Fruit fly (Drosophila melanogaster) whole organism, embryonic: ENCODE data around the gene CG5446.

ENCODE experiments used
- Awh ChIP-seq: fragments of 200-800 bp; sonication (Bioruptor generic); IDR thresholded peaks from 2 replicates; pipeline ENCODE4, ENCODE4 v1.3.6; 2022; ENCODE audit warnings: missing biosample characterization, missing genetic modification characterization
- BtbVII ChIP-seq: fragments of 200-800 bp; sonication (Bioruptor generic); optimal IDR thresholded peaks from 3 replicates; lab custom pipeline; 2017; ENCODE audit warnings: missing biosample characterization, mild to moderate bottlenecking, missing genetic modification characterization
- CG11695 ChIP-seq: fragments of 200-800 bp; sonication (Bioruptor generic); IDR thresholded peaks from 3 replicates; pipeline ENCODE4 v1.3.6; 2022; ENCODE audit warnings: missing biosample characterization, missing genetic modification characterization
- CG13296 ChIP-seq: fragments of 200-800 bp; sonication (Bioruptor generic); optimal IDR thresholded peaks from 3 replicates; lab custom pipeline; 2018; ENCODE audit warnings: missing biosample characterization, mild to moderate bottlenecking, missing genetic modification characterization
- CG1529 ChIP-seq: fragments of 200-800 bp; sonication (Bioruptor generic); optimal IDR thresholded peaks from 3 replicates; lab custom pipeline; 2018; ENCODE audit warnings: missing biosample characterization, missing genetic modification characterization
- CG18599 ChIP-seq: fragments of 200-800 bp; sonication (Bioruptor generic); optimal IDR thresholded peaks from 3 replicates; lab custom pipeline; 2017; ENCODE audit warnings: missing biosample characterization, missing genetic modification characterization, mild to moderate bottlenecking, moderate library complexity, missing genetic modification reagents
- CG2678 ChIP-seq: fragments of 200-800 bp; sonication (Bioruptor generic); optimal IDR thresholded peaks from 3 replicates; lab custom pipeline; 2019; ENCODE audit warnings: missing biosample characterization, mild to moderate bottlenecking, missing genetic modification characterization, moderate library complexity
- CG30431 ChIP-seq: fragments of 200-800 bp; sonication (Bioruptor generic); optimal IDR thresholded peaks from 2 replicates; lab custom pipeline; 2017; ENCODE audit warnings: missing biosample characterization, missing genetic modification characterization
- CG33557 ChIP-seq: fragments of 200-800 bp; sonication (Bioruptor generic); optimal IDR thresholded peaks from 2 replicates; lab custom pipeline; 2019; ENCODE audit warnings: missing biosample characterization, mild to moderate bottlenecking, missing genetic modification characterization, moderate library complexity
- CG34422 ChIP-seq: fragments of 200-800 bp; sonication (Bioruptor generic); IDR thresholded peaks from 3 replicates; pipeline ENCODE4 v1.3.6; 2022; ENCODE audit warnings: missing biosample characterization, missing genetic modification characterization
- CG4730 ChIP-seq: fragments of 200-800 bp; sonication (Bioruptor generic); IDR thresholded peaks from 2 replicates; pipeline ENCODE4 v1.3.6; 2022; ENCODE audit warnings: missing biosample characterization, missing genetic modification characterization
- CG6689 ChIP-seq: fragments of 200-800 bp; sonication (Bioruptor generic); IDR thresholded peaks from 2 replicates; pipeline ENCODE4 v1.3.6; 2022; ENCODE audit warnings: missing biosample characterization, missing genetic modification characterization
- CG7745 ChIP-seq: fragments of 200-800 bp; sonication (Bioruptor generic); optimal IDR thresholded peaks from 2 replicates; lab custom pipeline; 2018; ENCODE audit warnings: missing biosample characterization, mild to moderate bottlenecking, missing genetic modification characterization, moderate library complexity
- CG8388 ChIP-seq: fragments of 200-800 bp; sonication (Bioruptor generic); optimal IDR thresholded peaks from 2 replicates; lab custom pipeline; 2019; ENCODE audit warnings: missing biosample characterization, mild to moderate bottlenecking, missing genetic modification characterization, moderate library complexity
- CG9727 ChIP-seq: fragments of 200-800 bp; sonication (Bioruptor generic); optimal IDR thresholded peaks from 3 replicates; lab custom pipeline; 2017; ENCODE audit warnings: missing biosample characterization, mild to moderate bottlenecking, missing genetic modification characterization
- CkIIα-i1 ChIP-seq: fragments of 200-800 bp; sonication (Bioruptor generic); IDR thresholded peaks from 2 replicates; pipeline ENCODE4 v1.3.6; 2022; ENCODE audit warnings: missing biosample characterization, missing genetic modification characterization
- Drgx ChIP-seq: fragments of 200-800 bp; sonication (Bioruptor generic); IDR thresholded peaks from 2 replicates; pipeline ENCODE4 v1.3.6; 2022; ENCODE audit warnings: missing biosample characterization, missing genetic modification characterization
- Ets97D ChIP-seq: fragments of 200-800 bp; sonication (Bioruptor generic); optimal IDR thresholded peaks from 3 replicates; lab custom pipeline; 2016; ENCODE audit warnings: missing biosample characterization, missing genetic modification characterization
- Kr ChIP-seq: fragments of 200-800 bp; sonication (Bioruptor generic); optimal IDR thresholded peaks from 2 replicates; lab custom pipeline; 2017; ENCODE audit warnings: missing biosample characterization, mild to moderate bottlenecking, missing genetic modification characterization
- MTF-1 ChIP-seq: fragments of 200-800 bp; sonication (Bioruptor generic); optimal IDR thresholded peaks from 2 replicates; lab custom pipeline; 2018; ENCODE audit warnings: missing biosample characterization, mild to moderate bottlenecking, missing genetic modification characterization, borderline replicate concordance
- Pdp1 ChIP-seq, 2 experiments: fragments of 200-800 bp; sonication (Bioruptor generic); optimal IDR thresholded peaks; 3 replicates each; lab custom pipeline; 2016; ENCODE audit warnings: missing biosample characterization in 2 of 2, missing genetic modification characterization in 2 of 2, mild to moderate bottlenecking in 1 of 2, moderate library complexity in 1 of 2
- Poxn ChIP-seq: fragments of 200-800 bp; sonication (Bioruptor generic); IDR thresholded peaks from 2 replicates; pipeline ENCODE4 v1.3.6; 2022; ENCODE audit warnings: missing biosample characterization, missing genetic modification characterization
- Ptx1 ChIP-seq: fragments of 200-800 bp; sonication (Bioruptor generic); IDR thresholded peaks from 2 replicates; pipeline ENCODE4 v1.3.6; 2022; ENCODE audit warnings: missing biosample characterization, missing genetic modification characterization
- Sry-δ ChIP-seq: fragments of 200-800 bp; sonication (Bioruptor generic); optimal IDR thresholded peaks from 2 replicates; lab custom pipeline; 2016; ENCODE audit warnings: missing biosample characterization, missing genetic modification characterization
- Vsx1 ChIP-seq: fragments of 200-800 bp; sonication (Bioruptor generic); optimal IDR thresholded peaks from 2 replicates; lab custom pipeline; 2017; ENCODE audit warnings: missing biosample characterization, mild to moderate bottlenecking, missing genetic modification characterization, missing genetic modification reagents
- al ChIP-seq: fragments of 200-800 bp; sonication (Bioruptor generic); IDR thresholded peaks from 2 replicates; pipeline ENCODE4 v1.3.6; 2022; ENCODE audit warnings: missing biosample characterization, missing genetic modification characterization
- aop ChIP-seq: fragments of 200-800 bp; sonication (Bioruptor generic); IDR thresholded peaks from 2 replicates; pipeline ENCODE4 v1.3.6; 2022; ENCODE audit warnings: missing biosample characterization, missing genetic modification characterization
- bsh ChIP-seq, 2 experiments: fragments of 200-800 bp; sonication (Bioruptor generic); optimal IDR thresholded peaks; 2 replicates each; lab custom pipeline; 2017 to 2018; ENCODE audit warnings: mild to moderate bottlenecking in 2 of 2, missing biosample characterization in 2 of 2, missing genetic modification characterization in 2 of 2, moderate library complexity in 1 of 2
- chinmo ChIP-seq: fragments of 200-800 bp; sonication (Bioruptor generic); IDR thresholded peaks from 4 replicates; pipeline ENCODE4 v1.3.6; 2022; ENCODE audit warnings: missing biosample characterization, missing genetic modification characterization; ENCODE audit not compliant: partially characterized antibody
- ci ChIP-seq: fragments of 200-800 bp; sonication (Bioruptor generic); IDR thresholded peaks from 3 replicates; pipeline ENCODE4 v1.3.6; 2022; ENCODE audit warnings: missing biosample characterization, missing genetic modification characterization
- croc ChIP-seq: fragments of 200-800 bp; sonication (Bioruptor generic); conservative IDR thresholded peaks from 3 replicates; pipeline ENCODE4 v1.3.6; 2022; ENCODE audit warnings: missing biosample characterization, missing genetic modification characterization
- dimm ChIP-seq: fragments of 200-800 bp; sonication (Bioruptor generic); IDR thresholded peaks from 2 replicates; pipeline ENCODE4 v1.3.6; 2022; ENCODE audit warnings: missing biosample characterization, missing genetic modification characterization
- gce ChIP-seq: fragments of 200-800 bp; sonication (Bioruptor generic); IDR thresholded peaks from 3 replicates; pipeline ENCODE4 v1.3.6; 2022; ENCODE audit warnings: missing biosample characterization, missing genetic modification characterization
- gsb-n ChIP-seq: fragments of 200-800 bp; sonication (Bioruptor generic); optimal IDR thresholded peaks from 3 replicates; lab custom pipeline; 2018; ENCODE audit warnings: missing biosample characterization, mild to moderate bottlenecking, missing genetic modification characterization
- onecut ChIP-seq: fragments of 200-800 bp; sonication (Bioruptor generic); IDR thresholded peaks from 2 replicates; pipeline ENCODE4 v1.3.6; 2022; ENCODE audit warnings: missing biosample characterization, missing genetic modification characterization
- otp ChIP-seq: fragments of 200-800 bp; sonication (Bioruptor generic); IDR thresholded peaks from 3 replicates; pipeline ENCODE4, ENCODE4 v1.3.6; 2022; ENCODE audit warnings: missing biosample characterization, missing genetic modification characterization
- sc ChIP-seq, 3 experiments: fragments of >200 bp in 2 of 3; fragments of 200-800 bp in 1 of 3; sonication (Bioruptor generic) in 1 of 3; optimal IDR thresholded peaks; 2 replicates in 2 of 3; 3 replicates in 1 of 3; lab custom pipeline; 2017; ENCODE audit warnings: mild to moderate bottlenecking in 1 of 3, missing biosample characterization in 1 of 3, missing genetic modification characterization in 1 of 3, missing genetic modification reagents in 1 of 3
- sd ChIP-seq: fragments of 200-800 bp; sonication (Bioruptor generic); optimal IDR thresholded peaks from 3 replicates; lab custom pipeline; 2018; ENCODE audit warnings: missing biosample characterization, mild to moderate bottlenecking, missing genetic modification characterization, moderate library complexity
- sens-2 ChIP-seq: fragments of 200-800 bp; sonication (Bioruptor generic); IDR thresholded peaks from 2 replicates; pipeline ENCODE4 v1.3.6; 2022; ENCODE audit warnings: missing biosample characterization, missing genetic modification characterization
- sug ChIP-seq: fragments of 200-800 bp; optimal IDR thresholded peaks from 2 replicates; lab custom pipeline; 2019; ENCODE audit warnings: missing biosample characterization, mild to moderate bottlenecking, missing genetic modification characterization, moderate library complexity
- tap ChIP-seq: fragments of 200-800 bp; optimal IDR thresholded peaks from 3 replicates; lab custom pipeline; 2019; ENCODE audit warnings: missing biosample characterization, mild to moderate bottlenecking, missing genetic modification characterization, moderate library complexity

The CG5446 gene

DNA sequence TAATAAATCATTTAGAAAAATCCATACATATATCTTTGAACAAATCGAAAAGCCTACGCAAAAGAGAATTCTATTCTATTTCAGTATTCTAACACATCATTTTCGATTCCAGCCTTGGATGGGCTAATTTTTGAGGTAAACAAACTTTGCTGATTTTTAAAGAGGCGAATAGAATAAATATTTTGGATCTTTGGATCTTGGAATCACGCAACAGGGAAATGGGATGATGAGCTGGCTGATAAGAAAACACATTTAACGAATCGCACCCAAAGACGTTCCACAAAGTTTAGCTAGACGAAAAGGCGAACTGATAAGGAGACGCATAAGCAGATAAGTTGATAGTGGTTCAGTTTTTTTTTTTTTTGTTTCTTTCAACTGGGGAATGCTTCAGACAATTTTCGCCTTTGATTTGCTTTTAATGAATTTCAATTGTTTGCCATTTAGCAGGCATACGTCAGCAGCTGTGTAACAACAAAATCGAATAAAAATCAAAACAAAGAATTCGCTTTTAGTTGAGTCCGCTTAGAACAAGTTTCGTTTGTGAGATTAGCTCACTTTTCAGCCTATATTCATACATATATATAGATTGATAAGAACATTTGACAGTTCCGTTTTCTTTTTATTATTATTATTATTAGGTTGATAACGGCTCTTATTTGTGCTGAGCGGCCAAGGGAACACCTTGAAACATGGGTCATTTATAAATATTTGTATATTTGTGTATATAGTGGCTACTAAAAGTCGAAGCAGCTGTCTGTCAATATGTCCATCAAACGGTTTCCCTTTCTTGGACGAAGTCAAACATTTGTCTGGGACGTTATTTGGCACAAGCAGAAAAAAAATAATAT is 37.9 kb upstream of the CG5446 start (continued):
- TF ChIP-seq CG7745 (tag; lab: Kevin White, UChicago) (peak; percentile 64), CG34422 (GFP tag; lab: Robert Waterston, UW) (no peak), Ets97D (GFP tag; lab: Kevin White, UChicago) (no peak), Drgx (GFP tag; lab: Robert Waterston, UW) (no peak), croc (GFP tag; lab: Robert Waterston, UW) (no peak), CG9727 (peak; percentile 35), Ptx1 (no peak), CG8388 (GFP tag; lab: Kevin White, UChicago) (peak; percentile 17), sens-2 (GFP tag; lab: Robert Waterston, UW) (no peak), onecut (GFP tag; lab: Robert Waterston, UW) (0 out of 2 replicates have a peak, but pooled peaks have one; percentile 17), Sry-δ (GFP tag; lab: Kevin White, UChicago) (no peak), Poxn (GFP tag; lab: Robert Waterston, UW) (no peak), chinmo (no peak), gce (GFP tag; lab: Robert Waterston, UW) (peak; percentile 50; the same call in 1 of the 3 replicates), MTF-1 (GFP tag; lab: Kevin White, UChicago) (peak; percentile 66), Kr (GFP tag; lab: Kevin White, UChicago) (peak; percentile 41), CG1529 (GFP tag; lab: Kevin White, UChicago) (peak; percentile 31), gsb-n (tag; lab: Kevin White, UChicago) (peak; percentile 53), sc (optimal IDR thresholded peaks at IDR 0.05; lab: Kevin White, UChicago) (no peak), sc (GFP tag; optimal IDR thresholded peaks at IDR 0.05; lab: Kevin White, UChicago) (peak; percentile 57), Pdp1 (GFP tag; optimal IDR thresholded peaks at IDR 0.05; lab: Kevin White, UChicago) (peak in 1 of 2 experiments; percentile 72), CG4730 (GFP tag; lab: Robert Waterston, UW) (no peak), CkIIα-i1 (GFP tag; lab: Robert Waterston, UW) (no peak), sug (peak; percentile 56), ci (GFP tag; lab: Robert Waterston, UW) (no peak), tap (tag; lab: Kevin White, UChicago) (no peak), dimm (GFP tag; lab: Robert Waterston, UW) (no peak), Awh (no peak), aop (no peak), Vsx1 (GFP tag; lab: Kevin White, UChicago) (peak; percentile 55), CG33557 (GFP tag; lab: Kevin White, UChicago) (peak; percentile 56), CG18599 (GFP tag; lab: Kevin White, UChicago) (peak; percentile 47), otp (GFP tag; lab: Robert Waterston, UW) (no peak), sd (tag; lab: Kevin White, UChicago) (peak; percentile 49), BtbVII (peak; percentile 44), CG30431 (GFP tag; lab: Kevin White, UChicago) (no peak), bsh (GFP tag; optimal IDR thresholded peaks at IDR 0.05; lab: Kevin White, UChicago) (peak in 1 of 2 experiments; percentile 54), CG2678 (tag; lab: Kevin White, UChicago) (peak; percentile 41), CG11695 (GFP tag; lab: Robert Waterston, UW) (0 out of 3 replicates have a peak, but pooled peaks have one; percentile 45), CG13296 (GFP tag; lab: Kevin White, UChicago) (no peak), al (GFP tag; lab: Robert Waterston, UW) (no peak), CG6689 (GFP tag; lab: Robert Waterston, UW) (no peak)
